Worm (Caenorhabditis elegans) whole organism, L1 larva: Measurements from ENCODE around the gene pat-4.
"Not testable (repeated sequence)": the region's sequence is repeated elsewhere in the genome, so short reads cannot be mapped to it uniquely, and the experiment has no call there.

Experiments used
- C16A3.4 ChIP-seq: fragments of 150-350 bp; optimal IDR thresholded peaks from 2 replicates; lab custom pipeline; 2014; ENCODE audit warnings: missing biosample characterization, missing genetic modification characterization
- C34B4.2 ChIP-seq: sonication (generic microtip); optimal IDR thresholded peaks from 2 replicates; lab custom pipeline; 2017; ENCODE audit warnings: mild to moderate bottlenecking, missing genetic modification characterization, missing compliant biosample characterization
- F16B12.6 ChIP-seq: fragments of 150-350 bp; optimal IDR thresholded peaks from 2 replicates; lab custom pipeline; 2014; ENCODE audit warnings: missing biosample characterization, missing genetic modification characterization
- alr-1 ChIP-seq: fragments of 200-800 bp; sonication (Bioruptor generic); optimal IDR thresholded peaks from 2 replicates; lab custom pipeline; 2018; ENCODE audit warnings: borderline replicate concordance, mild to moderate bottlenecking, missing genetic modification characterization, missing compliant biosample characterization
- aly-2 ChIP-seq: fragments of 150-350 bp; optimal IDR thresholded peaks from 2 replicates; lab custom pipeline; 2014; ENCODE audit warnings: missing biosample characterization, missing genetic modification characterization
- ama-1 ChIP-seq: fragments of 150-350 bp; optimal IDR thresholded peaks from 2 replicates; lab custom pipeline; 2014
- ceh-63 ChIP-seq: fragments of 200-800 bp; sonication (Bioruptor generic); optimal IDR thresholded peaks from 2 replicates; lab custom pipeline; 2018; ENCODE audit warnings: mild to moderate bottlenecking, missing genetic modification characterization, missing compliant biosample characterization
- ceh-90 ChIP-seq: sonication (generic microtip); optimal IDR thresholded peaks from 2 replicates; lab custom pipeline; 2016; ENCODE audit warnings: missing genetic modification characterization, missing compliant biosample characterization
- elt-2 ChIP-seq: sonication (generic microtip); optimal IDR thresholded peaks from 2 replicates; lab custom pipeline; 2016; ENCODE audit warnings: missing genetic modification characterization, mild to moderate bottlenecking, inconsistent platforms, missing compliant biosample characterization, missing genetic modification reagents
- elt-3 ChIP-seq, 6 experiments: fragments of 150-350 bp in 1 of 6; sonication (generic microtip); optimal IDR thresholded peaks; 2 replicates each; lab custom pipeline; 2017 to 2018; ENCODE audit warnings: missing biosample characterization in 6 of 6, missing genetic modification characterization in 6 of 6, inconsistent platforms in 1 of 6
- fos-1 ChIP-seq: fragments of 150-350 bp; optimal IDR thresholded peaks from 2 replicates; lab custom pipeline; 2014; ENCODE audit warnings: missing biosample characterization, missing genetic modification characterization
- grh-1 ChIP-seq: fragments of 200-800 bp; sonication (Bioruptor generic); IDR thresholded peaks from 2 replicates; pipeline ENCODE4 v1.3.6; 2022; ENCODE audit warnings: missing genetic modification reagents, missing genetic modification characterization, missing compliant biosample characterization
- isw-1 ChIP-seq: fragments of 200-800 bp; sonication (Bioruptor generic); IDR thresholded peaks from 2 replicates; pipeline ENCODE4 v1.3.6; 2022; ENCODE audit warnings: missing genetic modification characterization, missing compliant biosample characterization
- jun-1 ChIP-seq: fragments of 150-350 bp; optimal IDR thresholded peaks from 2 replicates; lab custom pipeline; 2014; ENCODE audit warnings: missing biosample characterization, missing genetic modification reagents, missing genetic modification characterization
- lin-14 ChIP-seq: fragments of 200-800 bp; sonication (Bioruptor generic); optimal IDR thresholded peaks from 2 replicates; lab custom pipeline; 2018; ENCODE audit warnings: mild to moderate bottlenecking, missing genetic modification characterization, moderate library complexity, missing compliant biosample characterization
- mef-2 ChIP-seq: fragments of 150-350 bp; optimal IDR thresholded peaks from 2 replicates; lab custom pipeline; 2014; ENCODE audit warnings: missing biosample characterization, missing genetic modification characterization
- nhr-11 ChIP-seq: fragments of 150-350 bp; optimal IDR thresholded peaks from 2 replicates; lab custom pipeline; 2014; ENCODE audit warnings: missing biosample characterization, missing genetic modification characterization
- nhr-12 ChIP-seq: sonication (generic microtip); optimal IDR thresholded peaks from 2 replicates; lab custom pipeline; 2017; ENCODE audit warnings: missing biosample characterization, missing genetic modification characterization
- nhr-237 ChIP-seq: fragments of 150-350 bp; optimal IDR thresholded peaks from 2 replicates; lab custom pipeline; 2014; ENCODE audit warnings: missing biosample characterization, missing genetic modification characterization
- nhr-28 ChIP-seq: fragments of 150-350 bp; optimal IDR thresholded peaks from 2 replicates; lab custom pipeline; 2014; ENCODE audit warnings: missing biosample characterization, missing genetic modification characterization
- nhr-47 ChIP-seq: sonication (generic microtip); optimal IDR thresholded peaks from 2 replicates; lab custom pipeline; 2016; ENCODE audit warnings: mild to moderate bottlenecking, missing genetic modification characterization, moderate library complexity, missing compliant biosample characterization
- nhr-76 ChIP-seq: sonication (generic microtip); optimal IDR thresholded peaks from 2 replicates; lab custom pipeline; 2017; ENCODE audit warnings: missing biosample characterization, missing genetic modification characterization
- nhr-77 ChIP-seq: fragments of 150-350 bp; optimal IDR thresholded peaks from 2 replicates; lab custom pipeline; 2014; ENCODE audit warnings: missing biosample characterization, missing genetic modification characterization
- nhr-85 ChIP-seq: sonication (generic microtip); peaks from one replicate; lab custom pipeline; 2016; ENCODE audit warnings: missing genetic modification characterization, inconsistent platforms, missing compliant biosample characterization
- nhr-90 ChIP-seq: sonication (generic microtip); optimal IDR thresholded peaks from 2 replicates; lab custom pipeline; 2016; ENCODE audit warnings: mild to moderate bottlenecking, missing genetic modification characterization, missing compliant biosample characterization; ENCODE audit not compliant: poor library complexity
- pax-3 ChIP-seq: fragments of 200-800 bp; sonication (Bioruptor generic); optimal IDR thresholded peaks from 2 replicates; lab custom pipeline; 2018; ENCODE audit warnings: mild to moderate bottlenecking, missing genetic modification characterization, moderate library complexity, missing compliant biosample characterization
- pqm-1 ChIP-seq: sonication (generic microtip); optimal IDR thresholded peaks from 3 replicates; lab custom pipeline; 2017; ENCODE audit warnings: missing biosample characterization, missing genetic modification characterization
- snu-23 ChIP-seq: sonication (generic microtip); optimal IDR thresholded peaks from 2 replicates; lab custom pipeline; 2016; ENCODE audit warnings: missing genetic modification characterization, missing compliant biosample characterization
- sup-37 ChIP-seq: fragments of 200-800 bp; sonication (Bioruptor generic); optimal IDR thresholded peaks from 2 replicates; lab custom pipeline; 2018; ENCODE audit warnings: mild to moderate bottlenecking, missing genetic modification characterization, missing compliant biosample characterization
- swsn-7 ChIP-seq: sonication (generic microtip); optimal IDR thresholded peaks from 2 replicates; lab custom pipeline; 2016; ENCODE audit warnings: missing genetic modification characterization, missing compliant biosample characterization
- unc-30 ChIP-seq: sonication (generic microtip); optimal IDR thresholded peaks from 2 replicates; lab custom pipeline; 2017; ENCODE audit warnings: missing biosample characterization, missing genetic modification characterization
- unc-98 ChIP-seq: fragments of 200-800 bp; sonication (Bioruptor generic); IDR thresholded peaks from 2 replicates; pipeline ENCODE4 v1.3.6; 2022; ENCODE audit warnings: missing genetic modification characterization, missing compliant biosample characterization
- xbp-1 ChIP-seq: sonication (generic microtip); optimal IDR thresholded peaks from 2 replicates; lab custom pipeline; 2016; ENCODE audit warnings: missing genetic modification characterization, missing compliant biosample characterization
- zag-1 ChIP-seq: fragments of 150-350 bp; optimal IDR thresholded peaks from 2 replicates; lab custom pipeline; 2014; ENCODE audit warnings: missing biosample characterization, missing genetic modification characterization
- ztf-11 ChIP-seq, 2 experiments: sonication (generic microtip); optimal IDR thresholded peaks; 2 replicates each; lab custom pipeline; 2016 to 2017; ENCODE audit warnings: missing genetic modification characterization in 2 of 2, missing biosample characterization in 1 of 2, missing compliant biosample characterization in 1 of 2
- ztf-4 ChIP-seq: fragments of 150-350 bp; optimal IDR thresholded peaks from 2 replicates; lab custom pipeline; 2014; ENCODE audit warnings: missing biosample characterization, missing genetic modification characterization

The pat-4 gene

ce11 chrIII:131627-132026 is 37.0 kb upstream of the pat-4 start (continued):
- no peak for TF ChIP-seq jun-1 (tag; lab: Kevin White, UChicago)
- TF ChIP-seq nhr-90 (tag; lab: Kevin White, UChicago) = no peak
- no peak for TF ChIP-seq aly-2 (tag; lab: Kevin White, UChicago)
- no peak; the same call in 1 of the 2 replicates for TF ChIP-seq isw-1 (GFP tag; lab: Robert Waterston, UW)
- no peak for TF ChIP-seq pax-3
- no peak for TF ChIP-seq mef-2 (tag; lab: Kevin White, UChicago)
- TF ChIP-seq C16A3.4 (tag; lab: Kevin White, UChicago) = peak; percentile 71
- no peak for TF ChIP-seq ceh-63 (GFP tag; lab: Kevin White, UChicago)
- TF ChIP-seq nhr-47 (tag; lab: Kevin White, UChicago) = peak; percentile 55
- TF ChIP-seq unc-30 (tag; lab: Kevin White, UChicago) = no peak
- TF ChIP-seq F16B12.6 (tag; lab: Kevin White, UChicago) = peak; percentile 60
- TF ChIP-seq ama-1 (lab: Kevin White, UChicago) = no peak
- TF ChIP-seq pqm-1 (tag; lab: Kevin White, UChicago) = no peak
- no peak for TF ChIP-seq nhr-12 (tag; lab: Kevin White, UChicago)
- TF ChIP-seq sup-37 (GFP tag; lab: Kevin White, UChicago) = no peak
- TF ChIP-seq ztf-4 (tag; lab: Kevin White, UChicago) = no peak
- no peak for TF ChIP-seq ztf-11 (tag; optimal IDR thresholded peaks at IDR 0.05; lab: Kevin White, UChicago)
- no peak for TF ChIP-seq alr-1 (tag; lab: Kevin White, UChicago)
- TF ChIP-seq C34B4.2 (tag; lab: Kevin White, UChicago) = no peak
- peak; percentile 77 for TF ChIP-seq lin-14 (GFP tag; lab: Kevin White, UChicago)
- no peak for TF ChIP-seq ceh-90
- peak; percentile 71 for TF ChIP-seq nhr-85 (tag; lab: Kevin White, UChicago)
- TF ChIP-seq nhr-11 (tag; lab: Kevin White, UChicago) = no peak
- peak; percentile 14 for TF ChIP-seq zag-1 (tag; lab: Kevin White, UChicago)
- TF ChIP-seq nhr-237 (tag; lab: Kevin White, UChicago) = no peak
- TF ChIP-seq fos-1 = no peak
- TF ChIP-seq nhr-28 = no peak
- no peak for TF ChIP-seq nhr-77 (tag; lab: Kevin White, UChicago)
- no peak for TF ChIP-seq elt-3 (tag; optimal IDR thresholded peaks at IDR 0.05; lab: Kevin White, UChicago)

DNA sequence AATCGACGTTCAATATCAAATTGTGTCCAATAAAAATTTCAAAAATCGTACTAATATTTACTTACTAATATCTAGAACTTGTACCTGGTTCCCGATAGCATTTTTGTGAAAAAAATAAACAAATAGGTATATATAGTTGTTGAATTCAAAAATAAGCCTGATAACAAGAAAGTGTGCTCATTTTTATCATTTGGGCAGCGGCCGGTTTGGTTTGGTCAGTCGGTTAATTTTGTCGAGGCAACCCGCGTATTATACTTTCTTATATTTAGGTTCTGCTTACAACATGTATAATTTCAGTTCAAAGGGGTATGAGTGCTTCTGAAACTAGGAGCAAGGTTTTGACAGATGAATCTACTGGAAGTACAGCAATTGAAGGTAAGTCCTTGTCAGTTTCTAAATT is 36.0 kb upstream of the pat-4 start, which contains the start of the genes nhr-280 and C29F9.2:
Gene nhr-280 (minus strand): TSS at position 101 of the 400 bp plus-strand sequence.
Gene C29F9.2 (plus strand): TSS at position 298 of the 400 bp plus-strand sequence.
- no peak for TF ChIP-seq swsn-7 (tag; lab: Kevin White, UChicago)
- peak; percentile 23 for TF ChIP-seq elt-2 (tag; lab: Kevin White, UChicago)
- TF ChIP-seq, all 84 proteins: peak for 1

DNA sequence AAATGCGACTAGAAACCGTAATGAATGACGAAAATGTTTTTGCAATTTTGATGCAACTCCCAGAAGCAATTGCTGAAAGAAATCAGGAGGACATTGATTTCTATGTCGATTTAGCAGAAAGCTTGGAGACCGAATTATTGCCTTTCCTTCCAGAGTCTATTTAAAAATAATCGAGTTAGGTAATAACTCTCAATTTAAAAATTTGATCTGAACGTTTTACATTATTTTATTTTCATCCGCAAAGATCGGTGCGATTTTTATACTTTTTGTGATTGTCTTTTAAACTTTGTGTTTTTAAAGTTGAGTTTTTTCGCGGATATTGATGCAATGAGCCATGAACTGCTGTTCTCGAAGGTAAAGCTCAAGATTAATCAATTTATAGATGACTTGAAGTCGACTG is 29.9 kb upstream of the pat-4 start, which contains the start of gene pals-23:
Gene pals-23 (plus strand): TSS at position 301 of the 400 bp plus-strand sequence.
- no peak for TF ChIP-seq jun-1 (tag; lab: Kevin White, UChicago)
- TF ChIP-seq nhr-237 (tag; lab: Kevin White, UChicago) = no peak
- no peak for TF ChIP-seq xbp-1 (tag; lab: Kevin White, UChicago)
- TF ChIP-seq isw-1 (GFP tag; lab: Robert Waterston, UW) = no peak
- TF ChIP-seq nhr-12 (tag; lab: Kevin White, UChicago) = no peak
- no peak for TF ChIP-seq pqm-1 (tag; lab: Kevin White, UChicago)
- TF ChIP-seq snu-23 (GFP tag; lab: Kevin White, UChicago) = no peak
- TF ChIP-seq sup-37 (GFP tag; lab: Kevin White, UChicago) = no peak

DNA sequence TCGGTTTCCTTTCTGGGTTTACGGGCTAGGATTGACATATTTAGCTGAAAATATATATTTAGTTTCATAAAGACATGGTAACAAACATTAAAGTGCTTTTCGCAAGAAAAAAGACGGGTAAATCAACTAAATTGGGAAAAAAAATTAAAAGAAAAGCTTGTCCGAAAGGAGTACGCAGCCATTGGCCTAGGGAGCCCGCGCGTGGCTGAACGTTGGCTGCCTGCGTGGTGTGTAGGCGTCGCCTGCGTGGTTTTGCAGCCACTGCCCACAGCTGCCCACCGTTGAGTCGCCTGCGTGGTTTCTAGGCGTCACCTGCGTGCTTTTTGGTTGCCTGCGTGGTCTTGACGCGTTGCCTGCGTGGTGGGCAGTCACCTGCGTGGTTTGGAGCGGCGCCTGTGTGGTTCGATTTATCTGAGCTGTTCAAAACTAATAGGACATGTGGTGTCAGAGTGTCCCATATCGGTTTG is 27.4 kb upstream of the pat-4 start, which contains the start of gene C29F9.12:
Gene C29F9.12 (minus strand): TSS at position 51 of the 467 bp plus-strand sequence.
- not testable (repeated sequence) for TF ChIP-seq grh-1; nhr-76 (tag; lab: Kevin White, UChicago); unc-98 (GFP tag; lab: Robert Waterston, UW)
